Fruit fly (Drosophila melanogaster) whole organism, adult: Measurements from ENCODE around the gene CG33262.

Experiments
- CG11617 ChIP-seq: fragments of 200-800 bp; sonication (Bioruptor generic); optimal IDR thresholded peaks from 2 replicates; lab custom pipeline; 2017; ENCODE audit warnings: mild to moderate bottlenecking, missing biosample characterization, missing genetic modification reagents, missing genetic modification characterization
- CG12768 ChIP-seq: fragments of 200-800 bp; sonication (Bioruptor generic); optimal IDR thresholded peaks from 2 replicates; lab custom pipeline; 2017; ENCODE audit warnings: missing biosample characterization, missing genetic modification characterization, mild to moderate bottlenecking, moderate library complexity, missing genetic modification reagents
- CG14711 ChIP-seq: fragments of 200-800 bp; sonication (Bioruptor generic); optimal IDR thresholded peaks from 2 replicates; lab custom pipeline; 2018; ENCODE audit warnings: missing biosample characterization, mild to moderate bottlenecking, missing genetic modification characterization, moderate library complexity
- CG1620 ChIP-seq: fragments of 200-800 bp; sonication (Bioruptor generic); optimal IDR thresholded peaks from 2 replicates; lab custom pipeline; 2016; ENCODE audit warnings: missing biosample characterization, missing genetic modification characterization
- CG33017 ChIP-seq: fragments of 200-800 bp; sonication (Bioruptor generic); optimal IDR thresholded peaks from 2 replicates; lab custom pipeline; 2018; ENCODE audit warnings: missing biosample characterization, mild to moderate bottlenecking, missing genetic modification characterization, moderate library complexity
- CG5204 ChIP-seq: fragments of 200-800 bp; sonication (Bioruptor generic); optimal IDR thresholded peaks from 2 replicates; lab custom pipeline; 2016; ENCODE audit warnings: missing biosample characterization, missing genetic modification characterization
- CG7045 ChIP-seq: fragments of 200-800 bp; sonication (Bioruptor generic); optimal IDR thresholded peaks from 2 replicates; lab custom pipeline; 2017; ENCODE audit warnings: missing biosample characterization, mild to moderate bottlenecking, missing genetic modification characterization
- CG7101 ChIP-seq: fragments of 200-800 bp; sonication (Bioruptor generic); optimal IDR thresholded peaks from 2 replicates; lab custom pipeline; 2018; ENCODE audit warnings: missing biosample characterization, mild to moderate bottlenecking, missing genetic modification characterization, moderate library complexity
- Clk ChIP-seq: fragments of 200-800 bp; sonication (Bioruptor generic); optimal IDR thresholded peaks from 2 replicates; lab custom pipeline; 2017; ENCODE audit warnings: missing biosample characterization, missing genetic modification characterization
- Crg-1 ChIP-seq: fragments of 200-800 bp; sonication (Bioruptor generic); optimal IDR thresholded peaks from 2 replicates; lab custom pipeline; 2016; ENCODE audit warnings: missing biosample characterization, missing genetic modification characterization
- Hr96 ChIP-seq: fragments of 200-800 bp; sonication (Bioruptor generic); optimal IDR thresholded peaks from 2 replicates; lab custom pipeline; 2016; ENCODE audit warnings: missing biosample characterization, missing genetic modification characterization
- Mnt ChIP-seq: fragments of 200-800 bp; sonication (Bioruptor generic); optimal IDR thresholded peaks from 2 replicates; lab custom pipeline; 2016; ENCODE audit warnings: missing biosample characterization, mild to moderate bottlenecking, missing genetic modification characterization
- bab1 ChIP-seq: fragments of 200-800 bp; sonication (Bioruptor generic); optimal IDR thresholded peaks from 3 replicates; lab custom pipeline; 2019; ENCODE audit warnings: missing biosample characterization, mild to moderate bottlenecking, missing genetic modification characterization, moderate library complexity
- cic ChIP-seq: fragments of 200-800 bp; sonication (Bioruptor generic); optimal IDR thresholded peaks from 2 replicates; lab custom pipeline; 2017; ENCODE audit warnings: missing biosample characterization, mild to moderate bottlenecking, missing genetic modification characterization, moderate library complexity
- cnc ChIP-seq, 2 experiments: fragments of >200 bp; optimal IDR thresholded peaks; 2 replicates each; lab custom pipeline; 2017
- kay ChIP-seq: fragments of 200-800 bp; sonication (Bioruptor generic); peaks from one replicate; lab custom pipeline; 2016; ENCODE audit warnings: missing biosample characterization, missing genetic modification characterization, borderline replicate concordance
- ovo ChIP-seq: fragments of 200-800 bp; sonication (Bioruptor generic); optimal IDR thresholded peaks from 2 replicates; lab custom pipeline; 2016; ENCODE audit warnings: missing biosample characterization, missing genetic modification characterization
- pad ChIP-seq: fragments of 200-800 bp; sonication (Bioruptor generic); optimal IDR thresholded peaks from 3 replicates; lab custom pipeline; 2017; ENCODE audit warnings: missing biosample characterization, missing genetic modification characterization, mild to moderate bottlenecking, moderate library complexity, missing genetic modification reagents
- tj ChIP-seq: fragments of 200-800 bp; sonication (Bioruptor generic); optimal IDR thresholded peaks from 3 replicates; lab custom pipeline; 2017; ENCODE audit warnings: missing biosample characterization, mild to moderate bottlenecking, missing genetic modification characterization, moderate library complexity
- toe ChIP-seq: fragments of 200-800 bp; sonication (Bioruptor generic); optimal IDR thresholded peaks from 2 replicates; lab custom pipeline; 2016; ENCODE audit warnings: missing biosample characterization, missing genetic modification characterization

The CG33262 gene

DNA sequence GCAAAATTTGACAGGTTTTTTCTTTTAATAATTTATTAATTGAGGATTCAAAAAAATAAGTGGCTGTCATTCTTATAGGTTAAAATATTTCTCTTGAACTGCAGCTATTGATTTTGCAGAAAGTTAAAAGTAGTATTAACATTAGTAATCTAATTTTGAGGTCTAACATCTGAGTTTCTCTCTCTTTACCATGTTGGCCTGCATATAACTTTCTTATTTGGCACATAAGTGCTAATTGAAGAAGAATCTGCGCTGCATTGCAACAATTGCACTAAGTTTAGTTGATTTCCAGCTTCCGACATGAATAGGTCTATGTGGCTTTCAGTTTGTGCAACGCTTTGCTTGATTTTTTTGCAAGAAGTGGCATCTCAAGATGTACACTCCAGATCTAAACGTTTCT is at the start of gene CG33262:
TSS of gene CG33262 (plus strand) at position 301 of the 400 bp plus-strand sequence.
- TF ChIP-seq CG33017 (tag; lab: Kevin White, UChicago) (no peak), CG5204 (no peak), CG1620 (GFP tag; lab: Kevin White, UChicago) (no peak), ovo (no peak), cnc (optimal IDR thresholded peaks at IDR 0.05; lab: Kevin White, UChicago) (no peak), toe (no peak), CG7101 (no peak), tj (GFP tag; lab: Kevin White, UChicago) (no peak), Mnt (GFP tag; lab: Kevin White, UChicago) (no peak), pad (GFP tag; lab: Kevin White, UChicago) (no peak), Clk (GFP tag; lab: Kevin White, UChicago) (no peak), cic (no peak)

DNA sequence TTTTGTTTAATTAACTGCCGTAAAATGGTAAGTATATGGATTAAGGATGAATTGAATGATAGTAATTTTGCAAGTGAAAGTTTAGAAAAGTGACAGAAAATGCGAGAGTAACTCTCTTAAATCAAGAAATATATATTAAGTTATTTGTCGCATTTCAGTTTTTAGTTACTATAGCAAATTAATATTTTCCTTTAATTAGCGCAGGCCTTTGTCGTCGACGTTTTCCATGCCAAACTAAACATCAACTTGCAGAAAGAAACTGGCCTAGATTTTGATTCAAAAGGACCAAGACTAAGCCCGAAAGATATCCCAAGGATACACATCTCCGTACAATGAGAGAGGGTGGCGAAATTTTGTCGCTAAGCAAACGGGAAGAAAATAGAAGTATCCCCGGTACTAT is 48.9 kb upstream of the CG33262 start, which contains the start of gene CG17300:
TSS of gene CG17300 (minus strand) at position 101 of the 400 bp plus-strand sequence.
- TF ChIP-seq CG33017 (tag; lab: Kevin White, UChicago) (no peak), bab1 (GFP tag; lab: Kevin White, UChicago) (no peak), cnc (optimal IDR thresholded peaks at IDR 0.05; lab: Kevin White, UChicago) (no peak), Clk (GFP tag; lab: Kevin White, UChicago) (no peak), ovo (no peak), tj (GFP tag; lab: Kevin White, UChicago) (no peak), CG7045 (no peak), kay (GFP tag; lab: Kevin White, UChicago) (no peak), Mnt (GFP tag; lab: Kevin White, UChicago) (no peak), CG5204 (no peak), Hr96 (GFP tag; lab: Kevin White, UChicago) (no peak), Crg-1 (GFP tag; lab: Kevin White, UChicago) (no peak), toe (no peak), CG11617 (GFP tag; lab: Kevin White, UChicago) (no peak), CG7101 (no peak), CG14711 (tag; lab: Kevin White, UChicago) (no peak), CG12768 (GFP tag; lab: Kevin White, UChicago) (no peak), CG1620 (GFP tag; lab: Kevin White, UChicago) (no peak), pad (GFP tag; lab: Kevin White, UChicago) (no peak)

DNA sequence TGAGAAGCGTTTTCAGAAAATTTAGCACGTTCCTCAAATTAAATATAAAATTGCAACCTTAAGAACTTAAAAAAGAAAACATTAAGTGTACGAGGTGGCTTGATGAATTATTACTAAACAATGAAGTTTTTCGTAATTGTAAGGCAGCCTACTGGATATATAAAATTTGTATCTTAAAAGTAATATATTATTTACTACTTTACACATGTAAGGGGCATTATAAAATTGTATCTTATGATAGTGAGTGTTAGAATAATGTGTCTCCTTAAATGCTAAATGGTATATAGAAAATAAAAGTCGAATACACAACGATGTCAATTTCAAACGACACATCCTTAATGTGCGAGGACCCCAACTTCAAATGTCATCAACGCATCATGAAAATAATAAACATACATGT is 46.2 kb upstream of the CG33262 start, which contains the start of gene CG11251:
TSS of gene CG11251 (minus strand) at position 101 of the 400 bp plus-strand sequence.
- TF ChIP-seq CG1620 (GFP tag; lab: Kevin White, UChicago) (no peak), CG7101 (no peak), pad (GFP tag; lab: Kevin White, UChicago) (no peak), Crg-1 (GFP tag; lab: Kevin White, UChicago) (no peak), Mnt (GFP tag; lab: Kevin White, UChicago) (no peak), kay (GFP tag; lab: Kevin White, UChicago) (no peak), Hr96 (GFP tag; lab: Kevin White, UChicago) (no peak), CG11617 (GFP tag; lab: Kevin White, UChicago) (no peak)

DNA sequence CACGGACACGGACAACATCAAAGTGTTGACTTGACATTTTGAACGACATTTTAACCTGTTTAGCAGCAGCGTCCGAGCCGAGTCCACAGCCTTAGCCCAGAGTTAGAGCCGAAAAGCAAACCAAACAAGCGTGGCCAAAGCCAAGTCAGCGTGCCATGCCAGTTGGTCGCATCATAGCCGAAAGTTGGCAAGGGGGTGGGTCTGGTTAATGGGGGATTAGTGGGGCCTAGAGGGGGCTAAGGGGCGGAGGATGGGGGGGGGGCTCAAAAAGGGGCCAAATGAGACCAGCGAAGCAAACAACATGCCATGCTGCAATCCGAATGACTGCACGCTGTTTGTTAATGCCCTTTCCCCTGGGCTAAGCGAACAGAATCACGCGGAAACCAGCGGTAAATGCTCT is 36.9 kb upstream of the CG33262 start:
- no peak for TF ChIP-seq CG11617 (GFP tag; lab: Kevin White, UChicago)
- TF ChIP-seq CG33017 (tag; lab: Kevin White, UChicago): no peak
- no peak for TF ChIP-seq Crg-1 (GFP tag; lab: Kevin White, UChicago)
- no peak for TF ChIP-seq cic
- no peak for TF ChIP-seq tj (GFP tag; lab: Kevin White, UChicago)
- TF ChIP-seq kay (GFP tag; lab: Kevin White, UChicago): no peak
- TF ChIP-seq Clk (GFP tag; lab: Kevin White, UChicago): no peak
- no peak for TF ChIP-seq Hr96 (GFP tag; lab: Kevin White, UChicago)
- no peak for TF ChIP-seq CG12768 (GFP tag; lab: Kevin White, UChicago)
- no peak for TF ChIP-seq toe
- no peak for TF ChIP-seq bab1 (GFP tag; lab: Kevin White, UChicago)
- no peak for TF ChIP-seq pad (GFP tag; lab: Kevin White, UChicago)
- no peak for TF ChIP-seq CG7101
- TF ChIP-seq CG14711 (tag; lab: Kevin White, UChicago): no peak

DNA sequence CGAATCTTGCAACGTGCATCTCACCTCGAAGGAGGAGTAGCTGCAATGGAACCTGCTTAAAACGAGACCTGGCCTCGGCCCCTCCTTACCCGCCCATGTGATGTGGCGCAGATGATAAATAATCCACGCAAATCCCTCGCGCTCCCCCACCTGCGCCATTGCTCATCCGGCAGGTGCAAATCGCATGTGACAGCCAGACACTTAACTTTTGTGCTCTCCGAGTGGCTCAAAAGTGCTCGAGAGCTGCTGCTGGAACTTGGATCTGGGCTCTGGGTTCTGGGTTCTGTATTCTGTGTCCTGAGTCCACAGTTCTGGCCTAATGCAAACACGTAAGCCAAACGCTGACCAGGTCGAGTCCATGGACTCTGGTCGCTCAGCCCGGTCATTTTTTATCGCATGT is 35.6 kb upstream of the CG33262 start:
- TF ChIP-seq toe (no peak), CG11617 (GFP tag; lab: Kevin White, UChicago) (no peak), Crg-1 (GFP tag; lab: Kevin White, UChicago) (no peak), Clk (GFP tag; lab: Kevin White, UChicago) (no peak), CG14711 (tag; lab: Kevin White, UChicago) (no peak), tj (GFP tag; lab: Kevin White, UChicago) (no peak), CG12768 (GFP tag; lab: Kevin White, UChicago) (no peak), CG5204 (no peak), cic (no peak), Mnt (GFP tag; lab: Kevin White, UChicago) (no peak), CG7101 (no peak), CG7045 (no peak), ovo (no peak), Hr96 (GFP tag; lab: Kevin White, UChicago) (no peak), CG33017 (tag; lab: Kevin White, UChicago) (no peak), pad (GFP tag; lab: Kevin White, UChicago) (no peak)

DNA sequence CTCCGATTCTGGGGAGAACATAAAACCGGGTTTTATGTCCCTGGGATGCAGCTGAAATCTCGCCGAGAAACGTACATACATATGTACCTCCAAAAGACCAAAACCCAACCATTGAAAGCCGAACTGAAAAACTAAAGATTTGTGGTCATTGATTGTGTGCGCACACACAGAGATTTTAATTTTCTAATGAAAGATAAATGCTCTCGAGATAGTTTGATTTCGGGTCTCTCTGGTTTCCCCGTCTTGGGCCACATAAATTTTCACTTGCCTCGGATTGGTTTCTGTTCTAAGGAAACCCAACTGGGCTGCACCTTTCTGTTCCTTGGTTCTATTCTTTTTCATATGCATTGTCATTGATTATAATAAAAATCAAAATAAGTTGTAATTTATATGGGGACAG is 30.2 kb upstream of the CG33262 start:
- TF ChIP-seq CG7101 (no peak), Clk (GFP tag; lab: Kevin White, UChicago) (no peak), CG14711 (tag; lab: Kevin White, UChicago) (no peak), bab1 (GFP tag; lab: Kevin White, UChicago) (no peak), Crg-1 (GFP tag; lab: Kevin White, UChicago) (no peak), kay (GFP tag; lab: Kevin White, UChicago) (no peak)
